Worm (Caenorhabditis elegans): Measurements from ENCODE around the gene mec-14.

mec-14 gene

DNA sequence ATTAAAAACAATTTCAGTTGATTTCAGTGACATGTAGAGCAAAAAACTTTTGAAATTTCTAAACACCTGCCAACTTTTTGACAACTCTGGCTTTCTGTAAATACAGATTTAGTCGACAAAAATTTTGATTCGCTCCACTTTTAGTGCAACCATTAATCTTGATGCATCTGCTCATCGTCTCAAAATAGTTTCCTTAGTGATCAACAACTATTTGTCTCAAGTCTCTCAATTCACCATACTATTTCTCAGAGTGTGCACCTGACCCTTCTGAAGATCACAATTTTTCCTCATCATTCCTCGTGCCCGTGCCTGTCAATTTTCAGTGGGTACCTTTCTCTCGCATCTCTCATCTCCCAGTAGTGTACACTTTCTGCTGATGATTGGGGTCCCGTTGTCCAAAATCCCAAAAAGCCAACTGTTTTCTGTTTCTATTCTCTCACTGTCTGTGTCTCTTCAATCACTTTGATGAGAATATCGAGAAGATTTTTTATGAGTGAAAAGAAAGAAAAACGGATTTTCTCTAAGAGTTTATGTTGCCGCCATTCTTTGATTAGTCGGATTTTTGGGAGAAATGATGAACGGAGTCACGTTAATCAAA lies 24.2 kb upstream of the mec-14 start:
- no peak for TF ChIP-seq ztf-23 (GFP tag; IDR thresholded peaks at IDR 0.05)
- TF ChIP-seq klf-2 (GFP tag; conservative IDR thresholded peaks at IDR 0.05): no peak
- TF ChIP-seq cog-1 (tag; optimal IDR thresholded peaks at IDR 0.05): no peak
- TF ChIP-seq ref-1 (GFP tag; conservative IDR thresholded peaks at IDR 0.05): no peak
- no peak for TF ChIP-seq T22C8.4 (GFP tag; IDR thresholded peaks at IDR 0.05)
- TF ChIP-seq med-1 (GFP tag; optimal IDR thresholded peaks at IDR 0.05; ENCODE audit: insufficient read depth): no peak
- TF ChIP-seq ztf-29 (GFP tag; IDR thresholded peaks at IDR 0.05): no peak
- TF ChIP-seq flt-1 (GFP tag; IDR thresholded peaks at IDR 0.05): no peak
- no peak for TF ChIP-seq tab-1 (GFP tag; IDR thresholded peaks at IDR 0.05)

DNA sequence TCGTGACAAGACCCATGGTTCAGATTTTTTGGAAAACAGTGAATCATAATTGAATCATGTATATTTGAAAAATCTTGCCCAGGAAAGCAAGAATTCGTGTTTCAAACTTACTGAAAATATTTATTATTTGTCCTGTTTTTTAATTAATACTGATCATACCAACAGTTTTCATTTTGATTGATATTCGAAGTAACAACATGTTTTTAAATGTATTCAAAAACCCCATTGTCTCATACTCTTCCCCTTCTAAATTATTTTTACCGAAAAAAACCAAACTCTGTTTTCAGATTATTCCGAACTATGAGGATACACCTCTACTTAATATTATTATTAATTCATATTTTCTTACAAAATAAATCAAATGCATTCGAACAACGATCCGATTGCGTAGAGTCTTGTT lies 23.4 kb upstream of the mec-14 start, which contains the start of gene R151.1:
Gene R151.1 (plus strand): TSS at position 301 of the 400 bp plus-strand sequence.
- TF ChIP-seq tab-1 (GFP tag; IDR thresholded peaks at IDR 0.05) (no peak), ref-1 (GFP tag; conservative IDR thresholded peaks at IDR 0.05) (no peak), ztf-23 (GFP tag; IDR thresholded peaks at IDR 0.05) (no peak), ztf-29 (GFP tag; IDR thresholded peaks at IDR 0.05) (no peak), klf-2 (GFP tag; conservative IDR thresholded peaks at IDR 0.05) (no peak), med-1 (GFP tag; optimal IDR thresholded peaks at IDR 0.05; ENCODE audit: insufficient read depth) (no peak), flt-1 (GFP tag; IDR thresholded peaks at IDR 0.05) (no peak), T22C8.4 (GFP tag; IDR thresholded peaks at IDR 0.05) (no peak), cog-1 (tag; optimal IDR thresholded peaks at IDR 0.05) (no peak)

DNA sequence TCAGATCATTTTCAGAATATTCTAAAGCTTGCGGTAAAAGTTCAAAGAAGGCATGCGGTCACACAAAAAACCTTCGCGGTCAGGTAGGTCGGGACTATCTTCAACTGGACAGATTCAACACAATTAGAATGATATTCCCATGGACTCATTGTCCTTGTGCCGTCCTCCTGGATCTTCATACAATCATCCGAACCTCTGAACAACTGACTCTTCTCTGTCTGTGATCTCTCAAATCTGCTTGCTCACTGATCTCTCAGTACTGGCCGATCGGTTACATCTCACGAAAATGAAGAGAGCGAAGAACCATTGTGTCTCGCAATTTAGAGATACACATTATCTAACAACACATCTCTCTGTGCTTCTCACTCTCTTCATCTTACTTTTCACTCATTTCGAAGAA lies 22.7 kb upstream of the mec-14 start:
- no peak for TF ChIP-seq klf-2 (GFP tag; conservative IDR thresholded peaks at IDR 0.05)
- no peak for TF ChIP-seq ref-1 (GFP tag; conservative IDR thresholded peaks at IDR 0.05)
- TF ChIP-seq ztf-29 (GFP tag; IDR thresholded peaks at IDR 0.05): no peak
- TF ChIP-seq T22C8.4 (GFP tag; IDR thresholded peaks at IDR 0.05): no peak
- no peak for TF ChIP-seq med-1 (GFP tag; optimal IDR thresholded peaks at IDR 0.05; ENCODE audit: insufficient read depth)

DNA sequence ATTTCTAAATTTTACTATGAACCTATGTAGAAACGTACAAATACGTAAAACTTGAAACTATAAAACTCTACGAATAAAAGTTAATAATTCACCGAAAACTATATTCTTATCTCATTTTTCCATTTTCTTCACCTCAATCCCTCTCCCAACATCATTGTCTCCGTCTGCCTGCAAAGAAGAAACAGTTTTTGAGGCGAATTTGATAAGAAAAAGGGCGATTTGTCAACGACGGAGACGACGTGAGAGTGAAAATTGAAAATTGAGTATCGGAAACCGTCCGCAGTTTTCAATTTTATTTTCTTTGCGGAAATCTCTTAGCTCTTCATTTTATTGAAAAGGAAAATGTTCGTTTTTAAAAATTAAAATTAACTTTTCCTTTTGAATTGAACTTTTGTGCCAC lies 19.2 kb upstream of the mec-14 start:
- TF ChIP-seq ref-1 (GFP tag; conservative IDR thresholded peaks at IDR 0.05): no peak
- TF ChIP-seq T22C8.4 (GFP tag; IDR thresholded peaks at IDR 0.05): no peak
- no peak for TF ChIP-seq ztf-29 (GFP tag; IDR thresholded peaks at IDR 0.05)
- TF ChIP-seq klf-2 (GFP tag; conservative IDR thresholded peaks at IDR 0.05): no peak
- no peak for TF ChIP-seq med-1 (GFP tag; optimal IDR thresholded peaks at IDR 0.05; ENCODE audit: insufficient read depth)
- TF ChIP-seq cog-1 (tag; optimal IDR thresholded peaks at IDR 0.05): no peak
- TF ChIP-seq flt-1 (GFP tag; IDR thresholded peaks at IDR 0.05): no peak
- no peak for TF ChIP-seq tab-1 (GFP tag; IDR thresholded peaks at IDR 0.05)
- TF ChIP-seq ztf-23 (GFP tag; IDR thresholded peaks at IDR 0.05): no peak

DNA sequence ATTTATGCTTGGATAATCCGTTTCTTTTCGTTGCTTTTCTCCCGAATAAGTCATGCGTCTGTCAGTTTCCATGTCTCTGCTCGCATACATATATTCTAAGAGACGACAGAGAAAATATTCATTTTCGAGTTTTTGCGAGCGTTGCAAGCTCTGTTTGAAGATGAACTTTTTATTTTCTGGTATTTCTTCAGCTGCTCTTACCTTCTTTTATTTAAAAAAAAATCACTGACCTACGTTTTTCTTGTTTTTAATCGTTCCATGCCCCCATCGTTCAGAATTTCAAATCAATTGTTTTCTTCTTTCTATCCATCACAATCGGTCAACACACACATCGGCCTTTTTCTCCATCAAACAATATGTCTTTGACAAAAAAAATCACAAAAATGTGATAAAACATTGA lies 17.7 kb upstream of the mec-14 start:
- TF ChIP-seq med-1 (GFP tag; optimal IDR thresholded peaks at IDR 0.05; ENCODE audit: insufficient read depth) (no peak), tab-1 (GFP tag; IDR thresholded peaks at IDR 0.05) (no peak), flt-1 (GFP tag; IDR thresholded peaks at IDR 0.05) (no peak), ztf-23 (GFP tag; IDR thresholded peaks at IDR 0.05) (no peak), ref-1 (GFP tag; conservative IDR thresholded peaks at IDR 0.05) (no peak), T22C8.4 (GFP tag; IDR thresholded peaks at IDR 0.05) (no peak)

DNA sequence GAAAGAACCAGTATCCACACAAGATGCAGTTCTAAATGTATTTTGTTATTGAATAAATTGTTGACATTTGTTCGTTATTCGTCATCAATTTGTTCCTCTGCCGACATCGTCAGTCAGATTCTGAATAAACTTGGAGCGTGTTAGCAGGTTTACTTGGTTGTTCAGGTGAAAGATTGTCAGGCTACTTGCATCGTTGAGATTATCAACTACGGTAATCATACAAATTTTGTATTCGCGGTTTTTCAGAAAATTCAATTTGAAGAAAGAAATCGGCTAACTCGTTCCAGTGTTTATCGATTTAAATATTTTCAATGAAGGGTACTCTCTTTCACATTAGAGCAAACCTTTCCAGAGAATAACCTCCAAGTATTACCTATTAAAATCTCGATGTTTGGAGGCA lies 16.9 kb upstream of the mec-14 start, which contains the start of gene R151.2:
Gene R151.2 (plus strand): TSS at position 247 of the 400 bp plus-strand sequence.
- TF ChIP-seq ref-1 (GFP tag; conservative IDR thresholded peaks at IDR 0.05): no peak
- no peak for TF ChIP-seq tab-1 (GFP tag; IDR thresholded peaks at IDR 0.05)
- TF ChIP-seq med-1 (GFP tag; optimal IDR thresholded peaks at IDR 0.05; ENCODE audit: insufficient read depth): no peak
- TF ChIP-seq klf-2 (GFP tag; conservative IDR thresholded peaks at IDR 0.05): no peak
- no peak for TF ChIP-seq T22C8.4 (GFP tag; IDR thresholded peaks at IDR 0.05)
- TF ChIP-seq cog-1 (tag; optimal IDR thresholded peaks at IDR 0.05): no peak
- no peak for TF ChIP-seq flt-1 (GFP tag; IDR thresholded peaks at IDR 0.05)
- TF ChIP-seq ztf-29 (GFP tag; IDR thresholded peaks at IDR 0.05): no peak
- no peak for TF ChIP-seq ztf-23 (GFP tag; IDR thresholded peaks at IDR 0.05)

DNA sequence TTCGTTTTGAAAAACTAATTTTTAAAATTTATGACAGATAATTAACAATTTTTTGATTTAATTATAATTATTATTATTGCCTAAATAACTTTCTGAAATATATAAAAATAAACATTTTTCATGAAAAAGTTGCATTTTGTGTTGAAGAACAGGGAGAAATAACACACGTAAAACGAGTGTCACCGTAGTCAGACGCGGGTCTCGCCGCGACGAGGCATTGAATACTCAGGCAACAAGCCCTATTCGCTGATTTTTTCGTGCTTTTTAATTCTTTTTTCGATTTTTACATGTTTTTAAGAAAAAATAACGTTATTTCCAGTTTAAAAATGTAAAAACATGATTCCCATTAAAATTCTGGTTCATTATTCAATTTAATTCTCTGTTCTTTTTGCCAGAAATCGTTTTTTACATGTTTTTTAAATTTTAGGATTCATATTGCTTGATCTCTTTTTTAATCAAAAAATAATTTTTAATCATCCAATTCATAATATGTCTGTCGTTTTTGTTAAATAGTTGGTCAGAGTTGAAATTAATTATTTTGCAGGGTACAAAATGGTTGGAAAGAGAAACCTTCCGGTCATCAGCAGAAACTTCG lies 15.2 kb upstream of the mec-14 start, which contains the start of gene rpl-6:
Gene rpl-6 (plus strand): TSS at position 545 of the 595 bp plus-strand sequence.
- TF ChIP-seq ztf-29 (GFP tag; IDR thresholded peaks at IDR 0.05) (peak; percentile 61; the same call in 1 of the 2 replicates), flt-1 (GFP tag; IDR thresholded peaks at IDR 0.05) (0 out of 2 replicates have a peak, but pooled peaks have one; percentile 13), ztf-23 (GFP tag; IDR thresholded peaks at IDR 0.05) (0 out of 2 replicates have a peak, but pooled peaks have one; percentile 28), med-1 (GFP tag; optimal IDR thresholded peaks at IDR 0.05; ENCODE audit: insufficient read depth) (no peak), cog-1 (tag; optimal IDR thresholded peaks at IDR 0.05) (peak; percentile 66)

DNA sequence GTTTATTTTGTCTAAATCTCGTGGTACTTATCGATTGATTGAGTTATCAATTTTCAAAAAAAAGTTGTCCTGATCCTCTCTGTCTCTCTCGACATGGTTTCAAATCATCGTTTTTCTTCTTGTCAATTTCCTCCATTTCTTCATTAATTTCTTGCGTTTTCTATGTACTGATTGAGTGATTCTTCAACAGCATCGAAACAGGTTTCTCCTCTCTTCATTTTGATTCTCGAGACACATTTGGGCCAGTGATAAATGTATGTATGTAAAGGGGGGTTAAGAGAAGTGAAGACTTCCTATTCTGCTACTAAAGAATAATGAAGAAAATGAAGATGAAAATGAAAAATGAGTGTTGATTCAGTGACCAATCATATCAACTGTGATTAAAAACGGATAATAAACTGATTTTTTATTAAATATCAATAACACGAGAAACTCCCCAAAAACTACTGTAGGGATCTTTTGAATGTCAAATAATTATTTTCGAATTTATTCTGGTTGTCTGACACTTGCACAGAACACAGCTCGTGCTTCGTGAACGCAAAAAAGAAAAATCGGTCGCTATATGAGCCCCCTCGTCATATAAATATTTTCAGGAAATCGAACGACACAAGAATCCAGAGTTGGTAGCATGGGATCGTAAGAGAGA lies 10.5 kb upstream of the mec-14 start:
- TF ChIP-seq ztf-23 (GFP tag; IDR thresholded peaks at IDR 0.05): no peak
- no peak for TF ChIP-seq klf-2 (GFP tag; conservative IDR thresholded peaks at IDR 0.05)
- TF ChIP-seq T22C8.4 (GFP tag; IDR thresholded peaks at IDR 0.05): no peak
- no peak for TF ChIP-seq med-1 (GFP tag; optimal IDR thresholded peaks at IDR 0.05; ENCODE audit: insufficient read depth)
- no peak for TF ChIP-seq cog-1 (tag; optimal IDR thresholded peaks at IDR 0.05)
- no peak for TF ChIP-seq ztf-29 (GFP tag; IDR thresholded peaks at IDR 0.05)
- TF ChIP-seq ref-1 (GFP tag; conservative IDR thresholded peaks at IDR 0.05): no peak
- no peak for TF ChIP-seq tab-1 (GFP tag; IDR thresholded peaks at IDR 0.05)
- no peak for TF ChIP-seq flt-1 (GFP tag; IDR thresholded peaks at IDR 0.05)
